Worm (Caenorhabditis elegans) whole organism, L4 larva: ENCODE results near the gene Y54E2A.5.
"Not testable (repeated sequence)": the region's sequence is repeated elsewhere in the genome, so short reads cannot be mapped to it uniquely, and the experiment has no call there.

Experiments
- F26F4.8 ChIP-seq: fragments of 200-800 bp; sonication (Bioruptor generic); conservative IDR thresholded peaks from 2 replicates; pipeline ENCODE4 v1.3.6; 2022; ENCODE audit warnings: missing genetic modification characterization, missing compliant biosample characterization
- F37D6.2 ChIP-seq: sonication (generic microtip); optimal IDR thresholded peaks from 2 replicates; lab custom pipeline; 2016; ENCODE audit warnings: mild to moderate bottlenecking, missing genetic modification characterization, missing compliant biosample characterization
- T20F7.1 ChIP-seq: fragments of 200-800 bp; sonication (Bioruptor generic); optimal IDR thresholded peaks from 2 replicates; lab custom pipeline; 2018; ENCODE audit warnings: mild to moderate bottlenecking, missing genetic modification characterization, missing compliant biosample characterization
- Y105C5A.15 ChIP-seq: fragments of 200-800 bp; sonication (Bioruptor generic); IDR thresholded peaks from 2 replicates; pipeline ENCODE4 v1.3.6; 2022; ENCODE audit warnings: missing genetic modification characterization, missing compliant biosample characterization
- Y48G9A.11 ChIP-seq: fragments of 200-800 bp; sonication (Bioruptor generic); IDR thresholded peaks from 2 replicates; pipeline ENCODE4 v1.3.6; 2022; ENCODE audit warnings: missing genetic modification reagents, missing genetic modification characterization, missing compliant biosample characterization
- Y75B8A.6 ChIP-seq: fragments of 200-800 bp; sonication (Bioruptor generic); IDR thresholded peaks from 2 replicates; pipeline ENCODE4 v1.3.6; 2022; ENCODE audit warnings: missing genetic modification reagents, missing genetic modification characterization, missing compliant biosample characterization
- ZK337.2 ChIP-seq: fragments of 200-800 bp; sonication (Bioruptor generic); IDR thresholded peaks from 2 replicates; pipeline ENCODE4 v1.3.6; 2022; ENCODE audit warnings: missing genetic modification reagents, missing genetic modification characterization, missing compliant biosample characterization
- aha-1 ChIP-seq: fragments of 150-350 bp; peaks from one replicate; lab custom pipeline; 2014; ENCODE audit warnings: missing biosample characterization, missing genetic modification characterization
- aly-2 ChIP-seq: sonication (generic microtip); optimal IDR thresholded peaks from 2 replicates; lab custom pipeline; 2018; ENCODE audit warnings: missing biosample characterization, missing genetic modification characterization
- ama-1 ChIP-seq: fragments of 150-350 bp; optimal IDR thresholded peaks from 2 replicates; lab custom pipeline; 2014; ENCODE audit warnings: inconsistent platforms, mixed read lengths
- arid-1 ChIP-seq: fragments of 200-800 bp; sonication (Bioruptor generic); conservative IDR thresholded peaks from 2 replicates; pipeline ENCODE4 v1.3.6; 2022; ENCODE audit warnings: missing genetic modification reagents, missing genetic modification characterization, missing compliant biosample characterization
- attf-4 ChIP-seq: sonication (generic microtip); optimal IDR thresholded peaks from 3 replicates; lab custom pipeline; 2017; ENCODE audit warnings: missing biosample characterization, missing genetic modification characterization
- ceh-20 ChIP-seq: fragments of 200-800 bp; sonication (Bioruptor generic); IDR thresholded peaks from 2 replicates; pipeline ENCODE4 v1.3.6; 2022; ENCODE audit warnings: missing genetic modification reagents, missing genetic modification characterization, missing compliant biosample characterization
- ceh-44 ChIP-seq: fragments of 200-800 bp; sonication (Bioruptor generic); IDR thresholded peaks from 2 replicates; pipeline ENCODE4 v1.3.6; 2022; ENCODE audit warnings: missing genetic modification reagents, missing genetic modification characterization, missing compliant biosample characterization
- daf-8 ChIP-seq: fragments of 200-800 bp; sonication (Bioruptor generic); IDR thresholded peaks from 2 replicates; pipeline ENCODE4 v1.3.6; 2022; ENCODE audit warnings: missing genetic modification characterization, missing compliant biosample characterization
- dmd-6 ChIP-seq: fragments of 200-800 bp; sonication (Bioruptor generic); IDR thresholded peaks from 2 replicates; pipeline ENCODE4 v1.3.6; 2022; ENCODE audit warnings: missing genetic modification reagents, missing genetic modification characterization, missing compliant biosample characterization
- dmd-8 ChIP-seq: fragments of 200-800 bp; sonication (Bioruptor generic); IDR thresholded peaks from 2 replicates; pipeline ENCODE4 v1.3.6; 2022; ENCODE audit warnings: missing genetic modification characterization, missing compliant biosample characterization
- duxl-1 ChIP-seq: sonication (generic microtip); optimal IDR thresholded peaks from 2 replicates; lab custom pipeline; 2016; ENCODE audit warnings: mild to moderate bottlenecking, missing genetic modification characterization, moderate library complexity, missing compliant biosample characterization; ENCODE audit not compliant: poor library complexity
- egl-43 ChIP-seq: fragments of 200-800 bp; sonication (Bioruptor generic); IDR thresholded peaks from 2 replicates; pipeline ENCODE4 v1.3.6; 2022; ENCODE audit warnings: missing genetic modification reagents, missing genetic modification characterization, missing compliant biosample characterization
- fos-1 ChIP-seq: fragments of 150-350 bp; optimal IDR thresholded peaks from 2 replicates; lab custom pipeline; 2014; ENCODE audit warnings: missing biosample characterization, missing genetic modification characterization
- hif-1 ChIP-seq, 2 experiments: sonication (generic microtip); optimal IDR thresholded peaks; 2 replicates each; lab custom pipeline; 2016 to 2017; ENCODE audit warnings: missing compliant biosample characterization in 2 of 2, missing genetic modification characterization in 2 of 2, missing genetic modification reagents in 2 of 2, missing genotype in 2 of 2, mild to moderate bottlenecking in 1 of 2
- hlh-11 ChIP-seq: fragments of 200-800 bp; sonication (Bioruptor generic); optimal IDR thresholded peaks from 2 replicates; lab custom pipeline; 2018; ENCODE audit warnings: mild to moderate bottlenecking, missing genetic modification characterization, missing compliant biosample characterization
- hmg-1.1 ChIP-seq: fragments of 200-800 bp; sonication (Bioruptor generic); IDR thresholded peaks from 2 replicates; pipeline ENCODE4 v1.3.6; 2022; ENCODE audit warnings: missing genetic modification reagents, missing genetic modification characterization, missing compliant biosample characterization
- lim-7 ChIP-seq: fragments of 200-800 bp; sonication (Bioruptor generic); IDR thresholded peaks from 2 replicates; pipeline ENCODE4 v1.3.6; 2022; ENCODE audit warnings: missing genetic modification characterization, missing compliant biosample characterization
- lin-13 ChIP-seq: fragments of 150-350 bp; optimal IDR thresholded peaks from 2 replicates; lab custom pipeline; 2014; ENCODE audit warnings: missing biosample characterization, missing genetic modification reagents, missing genetic modification characterization
- lin-38 ChIP-seq: fragments of 200-800 bp; sonication (Bioruptor generic); IDR thresholded peaks from 2 replicates; pipeline ENCODE4 v1.3.6; 2022; ENCODE audit warnings: missing genetic modification reagents, missing genetic modification characterization, missing compliant biosample characterization
- madf-5 ChIP-seq, 2 experiments: fragments of 200-800 bp; sonication (Bioruptor generic); IDR thresholded peaks; 2 replicates each; pipeline ENCODE4 v1.3.6; 2022; ENCODE audit warnings: missing compliant biosample characterization in 2 of 2, missing genetic modification characterization in 2 of 2
- mdt-29 ChIP-seq: fragments of 200-800 bp; sonication (Bioruptor generic); IDR thresholded peaks from 2 replicates; pipeline ENCODE4 v1.3.6; 2022; ENCODE audit warnings: missing genetic modification reagents, missing genetic modification characterization, missing compliant biosample characterization
- mep-1 ChIP-seq: fragments of 150-350 bp; sonication (generic microtip); optimal IDR thresholded peaks from 3 replicates; lab custom pipeline; 2014; ENCODE audit warnings: missing biosample characterization, missing genetic modification characterization
- mes-2 ChIP-seq: sonication (generic microtip); optimal IDR thresholded peaks from 2 replicates; lab custom pipeline; 2016; ENCODE audit warnings: missing genotype, mild to moderate bottlenecking, missing genetic modification characterization, missing compliant biosample characterization; ENCODE audit not compliant: poor library complexity, severe bottlenecking
- mxl-2 ChIP-seq: fragments of 200-800 bp; sonication (Bioruptor generic); conservative IDR thresholded peaks from 2 replicates; pipeline ENCODE4 v1.3.6; 2022; ENCODE audit warnings: missing genetic modification reagents, missing genetic modification characterization, missing compliant biosample characterization
- mxl-3 ChIP-seq: fragments of 200-800 bp; sonication (Bioruptor generic); optimal IDR thresholded peaks from 2 replicates; lab custom pipeline; 2018; ENCODE audit warnings: mild to moderate bottlenecking, missing genetic modification characterization, missing compliant biosample characterization
- nhr-28 ChIP-seq: fragments of 150-350 bp; optimal IDR thresholded peaks from 2 replicates; lab custom pipeline; 2014; ENCODE audit warnings: missing biosample characterization, missing genetic modification characterization
- nhr-41 ChIP-seq: fragments of 200-800 bp; sonication (Bioruptor generic); IDR thresholded peaks from 2 replicates; pipeline ENCODE4 v1.3.6; 2022; ENCODE audit warnings: missing genetic modification reagents, missing genetic modification characterization, missing compliant biosample characterization
- nhr-6 ChIP-seq: fragments of 150-350 bp; optimal IDR thresholded peaks from 2 replicates; lab custom pipeline; 2014; ENCODE audit warnings: missing biosample characterization, missing genetic modification characterization
- nhr-76 ChIP-seq: fragments of 150-350 bp; optimal IDR thresholded peaks from 2 replicates; lab custom pipeline; 2014; ENCODE audit warnings: missing biosample characterization, missing genetic modification characterization
- pha-4 ChIP-seq, 2 experiments: fragments of 150-350 bp in 1 of 2; fragments of 200-800 bp in 1 of 2; sonication (Bioruptor generic) in 1 of 2; IDR thresholded peaks in 1 of 2; optimal IDR thresholded peaks in 1 of 2; 2 replicates each; pipeline versions ENCODE4 v1.3.6 to Lab custom; 2014 to 2022; ENCODE audit warnings: missing genetic modification characterization in 2 of 2, missing genetic modification reagents in 2 of 2, missing biosample characterization in 1 of 2, missing compliant biosample characterization in 1 of 2
- php-3 ChIP-seq: fragments of 200-800 bp; sonication (Bioruptor generic); IDR thresholded peaks from 2 replicates; pipeline ENCODE4 v1.3.6; 2022; ENCODE audit warnings: missing genetic modification reagents, missing genetic modification characterization, missing compliant biosample characterization
- sdz-12 ChIP-seq: fragments of 200-800 bp; sonication (Bioruptor generic); optimal IDR thresholded peaks from 2 replicates; lab custom pipeline; 2018; ENCODE audit warnings: mild to moderate bottlenecking, missing genetic modification characterization, missing compliant biosample characterization
- set-16 ChIP-seq: fragments of 200-800 bp; sonication (Bioruptor generic); IDR thresholded peaks from 2 replicates; pipeline ENCODE4 v1.3.6; 2022; ENCODE audit warnings: missing genetic modification reagents, missing genetic modification characterization, missing compliant biosample characterization
- snpc-4 ChIP-seq: fragments of 150-350 bp; optimal IDR thresholded peaks from 2 replicates; lab custom pipeline; 2014; ENCODE audit warnings: missing biosample characterization, missing genetic modification characterization
- spr-3 ChIP-seq: fragments of 200-800 bp; sonication (Bioruptor generic); optimal IDR thresholded peaks from 2 replicates; lab custom pipeline; 2018; ENCODE audit warnings: mild to moderate bottlenecking, missing genetic modification characterization, missing compliant biosample characterization
- vab-7 ChIP-seq: fragments of 200-800 bp; sonication (Bioruptor generic); IDR thresholded peaks from 2 replicates; pipeline ENCODE4 v1.3.6; 2022; ENCODE audit warnings: missing genetic modification reagents, missing genetic modification characterization, missing compliant biosample characterization

Gene Y54E2A.5

ce11 chrII:14804259-14804899 is 46.8 kb upstream of the Y54E2A.5 start, which contains the start of gene W01D2.3 (continued):
- TF ChIP-seq daf-8 (GFP tag; lab: Robert Waterston, UW), result no peak
- no peak for TF ChIP-seq ceh-44 (GFP tag; lab: Robert Waterston, UW)
- peak; percentile 76 for TF ChIP-seq F37D6.2 (tag; lab: Kevin White, UChicago)
- TF ChIP-seq php-3 (GFP tag; lab: Robert Waterston, UW), result peak; percentile 55; the same call in 1 of the 2 replicates
- TF ChIP-seq Y75B8A.6, result no peak
- peak; percentile 87 for TF ChIP-seq spr-3
- no peak for TF ChIP-seq nhr-76 (tag; lab: Kevin White, UChicago)
- TF ChIP-seq nhr-6 (tag; lab: Kevin White, UChicago), result peak; percentile 46
- TF ChIP-seq attf-4 (tag; lab: Kevin White, UChicago), result no peak
- TF ChIP-seq nhr-41 (GFP tag; lab: Robert Waterston, UW), result peak; percentile 17; the same call in 1 of the 2 replicates
- TF ChIP-seq Y105C5A.15 (GFP tag; lab: Robert Waterston, UW), result 0 out of 2 replicates have a peak, but pooled peaks have one; percentile 23
- TF ChIP-seq mep-1 (tag; lab: Kevin White, UChicago), result peak; percentile 80
- TF ChIP-seq T20F7.1 (GFP tag; lab: Kevin White, UChicago), result no peak
- no peak; the same call in 1 of the 2 replicates for TF ChIP-seq ceh-20 (GFP tag; lab: Robert Waterston, UW)
- no peak for TF ChIP-seq sdz-12 (GFP tag; lab: Kevin White, UChicago)
- peak; percentile 71 for TF ChIP-seq aly-2 (tag; lab: Kevin White, UChicago)
- no peak for TF ChIP-seq ama-1 (lab: Kevin White, UChicago)

ce11 chrII:14802527-14802926 is 44.9 kb upstream of the Y54E2A.5 start:
- 0 out of 2 replicates have a peak, but pooled peaks have one; percentile 47 for TF ChIP-seq F26F4.8 (GFP tag; lab: Robert Waterston, UW)
- 0 out of 2 replicates have a peak, but pooled peaks have one; percentile 8 for TF ChIP-seq dmd-6 (GFP tag; lab: Robert Waterston, UW)
- peak; percentile 46; the same call in 1 of the 2 replicates for TF ChIP-seq pha-4 (GFP tag; IDR thresholded peaks at IDR 0.05; lab: Robert Waterston, UW)
- TF ChIP-seq pha-4 (tag; optimal IDR thresholded peaks at IDR 0.05; lab: Kevin White, UChicago), result not testable (repeated sequence)
- peak; percentile 21 for TF ChIP-seq mes-2 (tag; lab: Kevin White, UChicago)
- TF ChIP-seq Y75B8A.6, result 0 out of 2 replicates have a peak, but pooled peaks have one; percentile 32
- TF ChIP-seq mdt-29 (GFP tag; lab: Robert Waterston, UW), result 0 out of 2 replicates have a peak, but pooled peaks have one; percentile 56
- TF ChIP-seq vab-7 (GFP tag; lab: Robert Waterston, UW), result peak; percentile 57
- peak; percentile 39; the same call in 1 of the 2 replicates for TF ChIP-seq arid-1
- TF ChIP-seq egl-43 (GFP tag; lab: Robert Waterston, UW), result peak; percentile 58; the same call in 1 of the 2 replicates
- TF ChIP-seq hmg-1.1 (GFP tag; lab: Robert Waterston, UW), result 0 out of 2 replicates have a peak, but pooled peaks have one; percentile 17
- TF ChIP-seq madf-5 (GFP tag; IDR thresholded peaks at IDR 0.05; lab: Robert Waterston, UW), result 0 out of 4 replicates have a peak, but pooled peaks of 1 of the 2 experiments have one; percentile 58
- TF ChIP-seq lin-38 (GFP tag; lab: Robert Waterston, UW), result peak; percentile 65
- peak; percentile 11; the same call in 1 of the 2 replicates for TF ChIP-seq lim-7 (GFP tag; lab: Robert Waterston, UW)
- peak; percentile 9; the same call in 1 of the 2 replicates for TF ChIP-seq Y48G9A.11

ce11 chrII:14801086-14801531 is 43.5 kb upstream of the Y54E2A.5 start:
- TF ChIP-seq lin-38 (GFP tag; lab: Robert Waterston, UW), result peak; percentile 85
- TF ChIP-seq mdt-29 (GFP tag; lab: Robert Waterston, UW), result peak; percentile 50; the same call in 1 of the 2 replicates
- TF ChIP-seq aha-1 (tag; lab: Kevin White, UChicago), result peak; percentile 75
- 0 out of 2 replicates have a peak, but pooled peaks have one; percentile 27 for TF ChIP-seq ZK337.2 (GFP tag; lab: Robert Waterston, UW)
- TF ChIP-seq hif-1 (tag; optimal IDR thresholded peaks at IDR 0.05; lab: Kevin White, UChicago), result peak in 1 of 2 experiments; percentile 22
- peak; percentile 61 for TF ChIP-seq dmd-6 (GFP tag; lab: Robert Waterston, UW)
- peak; percentile 32 for TF ChIP-seq duxl-1 (tag; lab: Kevin White, UChicago)
- TF ChIP-seq mxl-2, result no peak
- peak; percentile 72 for TF ChIP-seq F37D6.2 (tag; lab: Kevin White, UChicago)
- TF ChIP-seq snpc-4 (tag; lab: Kevin White, UChicago), result peak; percentile 87
- peak; percentile 48 for TF ChIP-seq lin-13 (GFP tag; lab: Kevin White, UChicago)
- peak; percentile 47 for TF ChIP-seq hlh-11
- peak; percentile 68 for TF ChIP-seq egl-43 (GFP tag; lab: Robert Waterston, UW)
- peak; percentile 23; the same call in 1 of the 2 replicates for TF ChIP-seq set-16
- TF ChIP-seq hmg-1.1 (GFP tag; lab: Robert Waterston, UW), result peak; percentile 77
- TF ChIP-seq dmd-8, result peak; percentile 59; the same call in 1 of the 2 replicates
- TF ChIP-seq Y48G9A.11, result peak; percentile 53; the same call in 1 of the 2 replicates
- no peak for TF ChIP-seq fos-1 (tag; lab: Kevin White, UChicago)
- peak; percentile 73 for TF ChIP-seq ceh-20 (GFP tag; lab: Robert Waterston, UW)
- TF ChIP-seq nhr-28, result peak; percentile 8
- TF ChIP-seq mxl-3 (GFP tag; lab: Kevin White, UChicago), result peak; percentile 26
- no peak for TF ChIP-seq aly-2 (tag; lab: Kevin White, UChicago)
